Fruit fly (Drosophila melanogaster): ENCODE results near the gene CG10559.
A peak's percentile ranks its signal among the peaks of the same experiment; 100 is the strongest.

The CG10559 gene

DNA sequence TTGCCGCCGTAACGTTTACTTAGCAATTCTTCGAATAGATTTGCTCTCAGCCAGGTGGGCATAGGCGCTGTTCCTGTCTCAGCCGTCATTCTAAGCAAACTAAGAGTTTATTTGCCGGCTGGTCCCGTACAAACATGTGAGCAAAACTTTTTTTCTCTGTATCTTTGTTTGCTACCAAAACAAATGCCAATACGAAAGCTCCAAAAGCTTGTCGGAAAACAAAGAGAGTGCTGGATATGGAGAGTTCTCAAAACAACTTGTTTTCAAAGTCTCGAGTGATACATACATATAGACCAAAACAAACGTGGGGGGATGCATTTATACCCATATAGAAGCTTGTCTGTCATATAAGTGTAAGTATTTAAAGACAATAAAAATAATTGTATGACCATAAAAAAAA, at the start of gene CG10559:
TSS of gene CG10559 (minus strand) at position 101 of the 400 bp plus-strand sequence.
- no peak for TF ChIP-seq CG8159 (tag; optimal IDR thresholded peaks at IDR 0.05)
- no peak for TF ChIP-seq CG12605 (GFP tag; IDR thresholded peaks at IDR 0.05)
- TF ChIP-seq CG34367 (tag; optimal IDR thresholded peaks at IDR 0.05): no peak
- TF ChIP-seq CG14655 (GFP tag; optimal IDR thresholded peaks at IDR 0.05): no peak
- no peak for TF ChIP-seq gl (tag; optimal IDR thresholded peaks at IDR 0.05)
- TF ChIP-seq fd96Ca (GFP tag; IDR thresholded peaks at IDR 0.05): no peak
- no peak for TF ChIP-seq Pif1B (GFP tag; optimal IDR thresholded peaks at IDR 0.05)
- no peak for TF ChIP-seq CG10348 (GFP tag; IDR thresholded peaks at IDR 0.05)
- TF ChIP-seq CG17806 (tag; optimal IDR thresholded peaks at IDR 0.05): no peak
- no peak for TF ChIP-seq D1 (tag; optimal IDR thresholded peaks at IDR 0.05)
- no peak for TF ChIP-seq Snoo (tag; optimal IDR thresholded peaks at IDR 0.05)
- no peak for TF ChIP-seq rn (GFP tag; IDR thresholded peaks at IDR 0.05)
- no peak for TF ChIP-seq CG15710 (tag; optimal IDR thresholded peaks at IDR 0.05)
- no peak for TF ChIP-seq CG4496 (GFP tag; IDR thresholded peaks at IDR 0.05)
- TF ChIP-seq CG9948 (tag; optimal IDR thresholded peaks at IDR 0.05): no peak
- TF ChIP-seq EcR (GFP tag; optimal IDR thresholded peaks at IDR 0.05): no peak
- TF ChIP-seq Ets98B (GFP tag; IDR thresholded peaks at IDR 0.05): no peak

DNA sequence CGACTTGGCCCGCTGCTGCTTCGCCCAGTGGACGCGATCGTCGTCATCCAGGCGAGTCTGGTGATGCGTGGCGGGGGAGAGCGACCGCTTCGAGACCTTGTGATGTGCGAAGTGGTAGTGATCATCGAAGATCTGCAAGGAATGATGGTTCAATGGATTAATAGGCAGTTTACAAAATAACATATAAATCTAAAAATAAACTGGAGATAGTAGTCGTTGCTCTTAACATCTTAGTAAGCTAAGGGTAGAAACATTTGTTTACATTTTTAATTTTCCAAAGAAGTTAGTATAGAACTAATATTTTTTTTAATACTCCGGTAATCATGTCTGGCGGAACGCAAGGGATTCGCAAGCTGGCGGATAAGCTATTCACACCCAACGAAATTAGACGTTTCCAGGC, 42.1 kb upstream of the CG10559 start, which contains the start of gene ND-49L:
TSS of gene ND-49L (plus strand) at position 301 of the 400 bp plus-strand sequence.
- TF ChIP-seq CG10348 (GFP tag; IDR thresholded peaks at IDR 0.05) (no peak), EcR (GFP tag; optimal IDR thresholded peaks at IDR 0.05) (no peak), CG9948 (tag; optimal IDR thresholded peaks at IDR 0.05) (no peak), CG17806 (tag; optimal IDR thresholded peaks at IDR 0.05) (no peak), CG14655 (GFP tag; optimal IDR thresholded peaks at IDR 0.05) (no peak), CG8159 (tag; optimal IDR thresholded peaks at IDR 0.05) (no peak), CG32121 (GFP tag; IDR thresholded peaks at IDR 0.05) (no peak), CG15710 (tag; optimal IDR thresholded peaks at IDR 0.05) (no peak), Pif1A (GFP tag; optimal IDR thresholded peaks at IDR 0.05) (no peak)

DNA sequence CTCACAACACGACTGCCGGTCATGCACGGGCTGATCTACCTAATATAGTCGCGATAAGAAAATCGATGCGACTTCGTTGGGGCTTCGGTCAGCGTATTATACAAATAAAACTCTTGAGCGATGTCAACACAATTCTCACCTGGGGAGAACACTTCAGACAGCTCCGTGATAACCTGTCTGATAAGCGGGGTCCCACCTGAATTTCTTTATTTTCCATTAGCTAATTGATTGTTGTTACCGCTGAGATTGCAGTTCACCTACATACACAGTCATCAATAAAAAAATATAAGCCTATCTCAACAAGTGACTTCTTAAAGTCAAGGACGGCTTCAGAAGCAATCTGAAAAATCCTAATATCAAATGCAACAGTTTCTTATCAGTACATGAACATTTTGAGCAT, 31.0 kb upstream of the CG10559 start, which contains the start of gene tobi:
TSS of gene tobi (minus strand) at position 23 of the 400 bp plus-strand sequence.
- TF ChIP-seq CG4496 (GFP tag; IDR thresholded peaks at IDR 0.05) (no peak), rn (GFP tag; IDR thresholded peaks at IDR 0.05) (no peak), CG10348 (GFP tag; IDR thresholded peaks at IDR 0.05) (no peak), Snoo (tag; optimal IDR thresholded peaks at IDR 0.05) (no peak), CG14655 (GFP tag; optimal IDR thresholded peaks at IDR 0.05) (no peak), fd96Ca (GFP tag; IDR thresholded peaks at IDR 0.05) (no peak), CG8301 (tag; optimal IDR thresholded peaks at IDR 0.05) (no peak), gl (tag; optimal IDR thresholded peaks at IDR 0.05) (no peak), CG8159 (tag; optimal IDR thresholded peaks at IDR 0.05) (no peak), EcR (GFP tag; optimal IDR thresholded peaks at IDR 0.05) (no peak), CG9948 (tag; optimal IDR thresholded peaks at IDR 0.05) (no peak), CG17806 (tag; optimal IDR thresholded peaks at IDR 0.05) (no peak), CG34367 (tag; optimal IDR thresholded peaks at IDR 0.05) (no peak), Pif1B (GFP tag; optimal IDR thresholded peaks at IDR 0.05) (no peak), Pif1A (GFP tag; optimal IDR thresholded peaks at IDR 0.05) (no peak), Ets98B (GFP tag; IDR thresholded peaks at IDR 0.05) (no peak), CG12605 (GFP tag; IDR thresholded peaks at IDR 0.05) (no peak)

DNA sequence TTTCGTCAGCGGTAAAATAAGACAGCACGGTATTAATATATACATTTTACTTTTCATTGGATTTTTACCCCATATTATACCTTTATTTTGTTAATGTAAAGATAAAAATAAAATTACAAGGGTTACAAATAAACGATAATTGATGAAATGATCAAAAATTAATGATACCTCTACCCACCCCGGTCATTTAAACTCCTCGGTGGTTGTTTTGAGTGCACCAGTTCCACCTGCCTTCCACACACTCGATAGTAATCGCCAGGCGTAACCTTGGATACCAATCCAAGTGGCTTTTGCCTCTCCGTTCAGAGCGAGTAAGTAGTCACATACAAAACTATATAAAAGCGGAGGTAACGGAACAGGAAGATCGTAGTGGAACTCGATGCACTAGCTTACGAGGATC, 24.0 kb upstream of the CG10559 start, which contains the start of gene rha:
TSS of gene rha (plus strand) at position 301 of the 400 bp plus-strand sequence.
- TF ChIP-seq Snoo (tag; optimal IDR thresholded peaks at IDR 0.05) (no peak), CG14655 (GFP tag; optimal IDR thresholded peaks at IDR 0.05) (no peak), CG8159 (tag; optimal IDR thresholded peaks at IDR 0.05) (no peak), CG9948 (tag; optimal IDR thresholded peaks at IDR 0.05) (no peak), CG34367 (tag; optimal IDR thresholded peaks at IDR 0.05) (no peak), fd96Ca (GFP tag; IDR thresholded peaks at IDR 0.05) (no peak)

DNA sequence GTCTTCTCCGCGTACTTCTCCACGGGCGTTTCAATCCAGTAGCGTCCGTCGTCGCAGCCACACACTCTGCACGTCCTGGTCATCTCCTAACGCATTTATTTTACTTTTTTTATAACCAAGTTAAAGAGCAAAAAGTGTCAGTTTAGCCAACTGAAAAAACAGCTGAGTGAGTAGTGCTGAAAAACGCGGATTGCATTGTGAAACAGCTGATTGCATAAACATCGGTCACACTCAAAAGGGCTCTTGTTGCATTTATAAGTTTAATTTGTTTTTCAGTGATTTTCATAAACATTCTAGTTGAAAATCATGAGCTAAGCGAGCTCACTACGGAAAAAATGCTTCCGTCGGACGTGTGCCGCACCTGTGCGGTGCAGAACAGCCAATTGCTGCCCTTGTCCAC, 19.1 kb upstream of the CG10559 start, which contains the start of the genes CG10669 and CG11902:
TSS of gene CG10669 (minus strand) at position 179 of the 400 bp plus-strand sequence.
TSS of gene CG11902 (plus strand) at position 193 of the 400 bp plus-strand sequence.
- no peak for TF ChIP-seq gl (tag; optimal IDR thresholded peaks at IDR 0.05)
- no peak for TF ChIP-seq CG9948 (tag; optimal IDR thresholded peaks at IDR 0.05)
- TF ChIP-seq CG15710 (tag; optimal IDR thresholded peaks at IDR 0.05): no peak
- no peak for TF ChIP-seq Pif1B (GFP tag; optimal IDR thresholded peaks at IDR 0.05)
- no peak for TF ChIP-seq CG8301 (tag; optimal IDR thresholded peaks at IDR 0.05)
- TF ChIP-seq CG10348 (GFP tag; IDR thresholded peaks at IDR 0.05): no peak
- no peak for TF ChIP-seq Snoo (tag; optimal IDR thresholded peaks at IDR 0.05)
- TF ChIP-seq CG34367 (tag; optimal IDR thresholded peaks at IDR 0.05): no peak
- no peak for TF ChIP-seq rn (GFP tag; IDR thresholded peaks at IDR 0.05)
- TF ChIP-seq CG14655 (GFP tag; optimal IDR thresholded peaks at IDR 0.05): no peak

DNA sequence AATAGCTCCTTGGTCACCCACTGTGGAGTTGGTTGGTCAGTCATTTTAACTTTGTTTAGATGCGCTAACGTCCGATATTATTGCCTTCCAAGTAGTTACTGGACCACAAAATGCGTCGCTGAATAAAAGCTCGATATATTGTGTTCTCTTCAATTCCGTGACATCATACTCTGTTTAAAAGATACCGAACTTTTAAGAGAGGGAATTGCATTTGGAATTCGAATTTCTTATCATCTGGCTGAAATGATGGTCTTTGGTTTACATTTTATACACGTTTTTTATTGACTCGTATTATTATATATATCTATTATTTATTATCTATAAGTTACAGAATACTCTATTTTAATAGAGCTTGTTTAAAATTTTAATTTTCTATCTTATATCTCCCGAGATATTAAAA, 15.2 kb upstream of the CG10559 start, which contains the start of gene CHKov2:
TSS of gene CHKov2 (minus strand) at position 101 of the 400 bp plus-strand sequence.
- no peak for TF ChIP-seq CG13204 (GFP tag; optimal IDR thresholded peaks at IDR 0.05)

DNA sequence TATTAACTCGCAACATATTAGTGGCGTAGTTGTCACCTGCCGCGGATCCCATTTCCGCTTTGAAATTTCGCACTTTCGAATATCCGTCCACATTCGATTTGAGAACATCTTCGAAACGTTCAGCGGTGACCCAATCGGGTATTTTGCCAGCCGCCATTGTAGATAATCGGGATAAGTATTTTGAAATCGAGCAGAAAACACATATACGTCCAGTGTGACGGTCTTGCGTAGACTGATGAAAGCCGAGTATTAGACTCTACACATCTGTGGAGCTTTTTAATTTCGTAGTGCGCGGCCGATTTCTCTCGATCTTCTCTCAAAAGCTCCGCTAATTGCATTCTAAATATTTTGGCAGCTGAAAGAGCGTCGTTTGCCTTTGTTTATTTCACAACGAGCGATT, 13.2 kb upstream of the CG10559 start, which contains the start of gene CHKov1:
TSS of gene CHKov1 (minus strand) at position 238 of the 400 bp plus-strand sequence.
- no peak for TF ChIP-seq CG8301 (tag; optimal IDR thresholded peaks at IDR 0.05)
- peak; percentile 59; the same call in 2 of the 3 replicates for TF ChIP-seq CG4496 (GFP tag; IDR thresholded peaks at IDR 0.05)
- peak; percentile 21; the same call in 1 of the 2 replicates for TF ChIP-seq Ets98B (GFP tag; IDR thresholded peaks at IDR 0.05)
- no peak for TF ChIP-seq CG14655 (GFP tag; optimal IDR thresholded peaks at IDR 0.05)
- no peak for TF ChIP-seq fd96Ca (GFP tag; IDR thresholded peaks at IDR 0.05)
- TF ChIP-seq Snoo (tag; optimal IDR thresholded peaks at IDR 0.05): no peak
- no peak for TF ChIP-seq EcR (GFP tag; optimal IDR thresholded peaks at IDR 0.05)
- TF ChIP-seq CG9948 (tag; optimal IDR thresholded peaks at IDR 0.05): no peak
- no peak for TF ChIP-seq rn (GFP tag; IDR thresholded peaks at IDR 0.05)
- TF ChIP-seq CG17806 (tag; optimal IDR thresholded peaks at IDR 0.05): no peak
- TF ChIP-seq CG13204 (GFP tag; optimal IDR thresholded peaks at IDR 0.05): no peak
- TF ChIP-seq gl (tag; optimal IDR thresholded peaks at IDR 0.05): no peak
- 0 out of 2 replicates have a peak, but pooled peaks have one; percentile 20 for TF ChIP-seq CG12605 (GFP tag; IDR thresholded peaks at IDR 0.05)
- no peak for TF ChIP-seq CG34367 (tag; optimal IDR thresholded peaks at IDR 0.05)
- no peak for TF ChIP-seq Pif1B (GFP tag; optimal IDR thresholded peaks at IDR 0.05)
- 0 out of 2 replicates have a peak, but pooled peaks have one; percentile 29 for TF ChIP-seq CG32121 (GFP tag; IDR thresholded peaks at IDR 0.05)

All from whole organism, pupa.